Fruit fly (Drosophila melanogaster) S2 (cell line): Measurements from ENCODE around the gene CG12035.
A peak's percentile ranks its signal among the peaks of the same experiment; 100 is the strongest.

Source experiments
- CG8478 ChIP-seq: fragments of >200 bp; optimal IDR thresholded peaks from 2 replicates; lab custom pipeline; 2018
- CTCF ChIP-seq, 2 experiments: fragments of >200 bp; optimal IDR thresholded peaks; 2 replicates each; lab custom pipeline; 2018

CG12035 gene

DNA sequence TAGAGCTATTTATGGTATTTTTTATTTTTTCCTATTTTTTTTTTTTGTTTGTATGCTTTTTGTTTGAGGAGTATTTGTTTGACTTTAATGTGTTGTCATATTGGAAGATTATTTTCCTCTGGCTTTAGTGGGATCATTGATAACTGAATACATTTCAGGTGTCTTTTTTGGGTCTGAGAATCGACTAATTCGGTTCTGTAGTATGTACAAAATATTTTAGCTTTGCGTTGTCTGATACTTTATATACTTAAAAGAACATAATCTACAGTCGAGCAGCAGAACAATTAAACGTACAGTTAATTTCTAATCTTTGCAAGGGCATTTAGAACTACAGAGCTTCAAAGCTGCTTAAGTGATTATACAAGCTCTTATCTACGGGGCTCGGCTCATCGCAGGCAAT lies 1.1 kb upstream of the CG12035 start, which contains the start of gene CG18171:
Gene CG18171 (minus strand): TSS at position 101 of the 400 bp plus-strand sequence.
- no peak for TF ChIP-seq CTCF (optimal IDR thresholded peaks at IDR 0.05; lab: Kevin White, UChicago)
- no peak for TF ChIP-seq CG8478 (lab: Kevin White, UChicago)

DNA sequence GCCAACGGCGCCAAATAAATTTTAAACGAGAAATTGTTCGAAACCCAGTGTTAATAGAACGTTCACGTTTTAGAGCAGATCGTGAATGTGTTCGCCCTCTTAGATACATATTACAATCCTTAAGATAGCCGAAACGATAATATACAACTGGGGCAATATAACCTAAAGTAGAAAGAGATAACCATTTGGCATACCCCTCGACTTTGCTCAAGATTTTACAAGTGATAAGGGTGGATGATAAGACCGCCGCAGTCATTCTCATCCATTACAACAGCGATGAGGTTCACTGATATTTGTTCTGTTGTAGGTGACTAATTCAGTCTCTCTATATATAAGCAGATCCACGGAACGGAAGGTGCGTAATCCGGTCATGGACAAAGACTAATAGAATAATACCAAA lies 2.6 kb downstream of the CG12035 start:
- TF ChIP-seq CTCF (optimal IDR thresholded peaks at IDR 0.05; lab: Kevin White, UChicago) (no peak), CG8478 (lab: Kevin White, UChicago) (no peak)

DNA sequence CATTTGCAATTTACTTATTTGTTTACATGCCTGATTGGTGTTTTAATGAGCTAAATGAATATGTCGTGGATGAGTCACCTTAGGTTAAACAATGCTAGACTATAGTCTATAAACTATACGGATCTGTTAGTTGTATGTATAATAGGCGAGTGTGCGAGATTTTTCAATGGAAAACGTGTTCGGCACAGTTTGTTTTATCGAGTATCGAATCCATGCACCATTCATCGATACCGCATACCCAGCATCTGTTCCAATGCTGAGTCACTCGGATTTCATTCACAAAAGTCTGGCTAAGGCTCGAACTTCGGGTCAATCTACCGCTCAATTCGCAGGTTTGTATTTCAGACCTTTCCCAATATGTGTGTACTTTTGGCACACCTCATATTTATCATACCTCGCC lies 3.2 kb downstream of the CG12035 start:
- TF ChIP-seq CG8478 (lab: Kevin White, UChicago): no peak
- TF ChIP-seq CTCF (optimal IDR thresholded peaks at IDR 0.05; lab: Kevin White, UChicago): no peak

DNA sequence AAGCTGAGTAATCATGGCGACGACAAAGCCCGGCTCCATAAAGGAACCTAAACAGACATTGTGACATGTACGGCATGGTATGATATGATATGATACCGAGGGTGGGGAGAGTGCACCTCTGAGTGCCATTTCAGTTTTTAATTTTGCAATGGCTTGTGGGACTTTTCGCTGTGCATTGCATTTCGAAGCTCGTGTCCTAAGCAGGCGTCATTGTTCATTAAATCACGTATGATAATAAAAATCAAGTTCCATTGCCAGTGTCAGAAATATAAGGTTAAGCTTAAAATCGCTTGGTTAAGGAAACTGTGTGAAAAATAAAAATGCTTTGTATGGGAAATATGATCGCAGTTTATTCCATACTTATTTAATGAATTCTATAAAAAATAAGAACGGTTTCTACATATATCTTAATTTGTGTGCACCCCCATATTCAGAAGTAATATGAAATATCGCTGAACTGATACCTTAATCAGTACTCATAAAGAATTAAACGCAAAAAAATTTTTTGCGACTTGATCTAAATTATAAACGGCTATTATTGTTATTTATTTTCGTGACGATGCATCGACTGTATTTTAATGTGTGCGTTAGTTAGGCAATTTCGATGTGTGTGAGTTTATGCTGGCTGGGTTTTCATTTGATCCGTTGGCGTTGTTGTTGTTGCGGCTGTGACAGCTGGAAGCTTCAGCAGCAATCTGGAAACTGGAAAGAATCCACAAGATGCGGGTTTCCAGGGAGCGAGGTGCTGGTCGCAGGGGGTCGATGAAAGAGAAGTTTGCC lies 5.4 kb downstream of the CG12035 start:
- no peak for TF ChIP-seq CG8478 (lab: Kevin White, UChicago)

- TF ChIP-seq CTCF (optimal IDR thresholded peaks at IDR 0.05; lab: Kevin White, UChicago) (no peak), CG8478 (lab: Kevin White, UChicago) (no peak)
Measured at dm6 chr3L:1730160-1730595, 6.0 kb downstream of the CG12035 start.

DNA sequence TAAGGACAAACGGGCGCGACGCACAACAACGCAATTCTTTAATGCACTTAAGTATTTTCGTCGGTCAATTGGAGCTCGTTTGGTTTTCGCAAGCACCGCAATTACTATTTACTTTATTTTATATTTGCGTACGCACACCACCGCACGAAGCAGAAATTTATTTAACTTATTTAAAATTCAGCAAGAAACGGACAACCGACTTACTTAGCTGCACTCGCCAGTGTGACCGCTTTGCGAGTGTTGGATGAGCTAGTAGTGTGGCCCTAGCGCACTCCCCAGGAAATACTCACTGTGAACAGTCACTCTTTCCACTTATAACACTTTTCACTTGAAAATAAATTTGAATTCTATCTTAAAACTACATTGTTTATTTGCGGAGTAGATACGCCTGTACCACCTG lies 6.7 kb downstream of the CG12035 start, which contains the start of gene drpr:
Gene drpr (minus strand): TSS at position 235 of the 400 bp plus-strand sequence.
- peak; percentile 24 to 40 for TF ChIP-seq CTCF (optimal IDR thresholded peaks at IDR 0.05; lab: Kevin White, UChicago)
- no peak for TF ChIP-seq CG8478 (lab: Kevin White, UChicago)

DNA sequence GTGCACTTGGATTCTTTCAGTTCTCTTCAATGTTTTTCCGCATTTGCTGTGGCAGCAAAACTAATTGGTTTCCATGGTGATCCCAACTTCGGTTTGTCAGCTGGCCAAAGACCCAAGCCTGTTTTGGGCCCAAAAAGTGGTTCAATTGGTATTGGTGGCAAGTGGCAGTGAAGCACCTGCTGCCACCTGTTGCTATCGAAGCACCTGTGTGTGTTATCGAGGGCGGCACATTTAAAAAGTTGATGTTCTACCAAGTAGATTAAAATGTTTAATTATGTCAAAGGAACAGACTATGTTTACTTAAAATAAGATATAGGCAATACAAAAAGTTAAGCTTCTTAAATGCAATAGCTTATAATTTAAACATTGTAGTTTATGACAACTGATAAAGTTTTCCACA lies 11.4 kb downstream of the CG12035 start, which contains the start of gene Oseg4:
Gene Oseg4 (minus strand): TSS at position 165 of the 400 bp plus-strand sequence.
- no peak for TF ChIP-seq CTCF (optimal IDR thresholded peaks at IDR 0.05; lab: Kevin White, UChicago)

DNA sequence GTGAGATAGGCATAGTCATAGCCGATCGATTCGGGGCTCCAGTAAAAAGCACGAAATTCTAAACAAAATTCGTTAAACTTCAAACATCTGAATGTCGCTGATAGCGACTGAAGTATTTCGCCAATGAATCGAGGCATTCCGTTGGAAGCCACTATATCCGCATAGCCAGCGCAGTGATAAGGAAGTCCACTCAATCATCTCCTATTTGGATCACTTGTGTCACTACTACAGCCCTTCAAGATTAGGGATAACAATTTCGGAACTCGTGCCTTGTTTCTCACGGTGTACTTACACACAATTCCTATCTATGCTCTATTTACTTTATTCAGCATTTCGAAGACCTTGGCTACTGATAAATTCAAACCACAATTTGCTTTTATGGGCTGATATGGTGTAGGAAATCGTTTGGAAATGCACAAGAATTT lies 13.7 kb downstream of the CG12035 start, which contains the start of gene PIG-Wb:
Gene PIG-Wb (minus strand): TSS at position 209 of the 425 bp plus-strand sequence.
- no peak for TF ChIP-seq CTCF (optimal IDR thresholded peaks at IDR 0.05; lab: Kevin White, UChicago)

DNA sequence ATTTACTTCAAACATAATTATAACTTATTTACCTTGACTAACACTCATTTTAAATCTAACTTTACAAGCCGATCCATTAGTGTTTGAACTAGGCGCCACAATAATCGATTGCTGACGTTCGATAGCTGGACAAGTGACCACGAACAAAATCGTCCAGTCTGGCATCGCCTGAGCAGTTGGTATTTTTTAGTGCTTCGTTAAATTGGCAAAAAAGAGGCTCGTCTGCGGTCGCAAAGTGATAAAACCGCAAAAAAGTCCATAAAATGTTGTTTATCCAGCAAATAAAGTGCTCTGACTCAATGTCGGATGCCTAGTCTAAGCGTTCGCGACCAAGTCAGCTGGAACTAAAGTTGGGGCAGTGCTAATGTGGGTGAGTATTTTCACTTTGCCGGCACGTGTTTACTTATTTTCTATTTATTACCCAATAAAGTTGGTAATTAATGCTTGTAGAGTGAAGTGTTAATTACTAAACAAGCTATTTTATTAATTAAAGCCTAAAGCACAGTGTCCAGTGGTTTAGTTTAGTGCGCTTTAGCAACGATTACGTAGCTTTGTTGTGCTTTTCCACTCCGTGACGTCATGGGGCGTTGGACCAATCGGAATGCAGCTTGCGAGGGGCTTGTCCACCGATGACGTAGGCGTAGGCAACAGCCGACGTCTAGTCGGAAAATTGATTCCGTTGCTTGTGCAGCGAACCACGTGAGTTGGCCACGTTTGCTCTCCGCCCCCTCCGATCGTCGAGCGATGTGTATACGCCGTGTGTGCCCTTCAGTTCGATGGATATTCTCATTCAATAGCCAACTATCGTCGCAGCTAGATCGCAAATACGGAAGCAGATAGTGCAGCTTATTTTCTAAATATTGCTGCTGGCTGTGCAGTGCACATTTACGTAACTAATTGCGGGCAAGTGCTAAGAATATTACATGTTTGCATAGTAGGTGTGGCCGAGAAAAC lies 14.5 kb downstream of the CG12035 start, which contains the start of gene Gk2:
Gene Gk2 (plus strand): TSS at position 33 of the 954 bp plus-strand sequence.
- TF ChIP-seq CTCF (optimal IDR thresholded peaks at IDR 0.05; lab: Kevin White, UChicago) (peak in 1 of 2 experiments; percentile 20), CG8478 (lab: Kevin White, UChicago) (no peak)

DNA sequence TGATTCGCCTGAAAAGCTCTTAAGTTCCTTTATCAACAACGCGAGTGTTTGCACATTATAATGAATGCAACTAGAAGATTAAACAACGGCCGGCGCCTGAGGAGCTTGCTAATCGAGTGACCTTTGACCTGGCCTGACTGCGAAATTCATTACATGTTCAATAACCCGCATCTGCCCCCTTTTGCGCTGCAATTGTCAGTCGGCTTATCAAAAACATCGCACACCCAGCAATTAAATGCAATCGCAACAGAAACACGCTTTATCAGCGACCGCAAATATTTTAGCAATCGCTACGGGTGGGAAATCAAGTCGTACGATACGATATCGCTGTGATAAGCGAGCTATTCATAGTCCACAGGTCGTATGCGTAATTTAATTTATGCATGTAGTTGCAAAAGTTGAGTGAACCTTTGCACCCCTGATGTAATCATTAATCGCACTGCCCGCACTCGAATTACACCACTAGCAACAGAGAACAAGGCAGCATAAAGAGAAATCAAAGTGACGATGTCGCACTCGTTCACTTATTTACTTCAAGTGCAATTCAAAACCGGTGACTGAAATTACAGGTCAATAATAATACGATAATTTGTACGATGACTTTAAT lies 15.4 kb downstream of the CG12035 start:
- TF ChIP-seq CG8478 (lab: Kevin White, UChicago) (no peak), CTCF (optimal IDR thresholded peaks at IDR 0.05; lab: Kevin White, UChicago) (no peak)

- TF ChIP-seq CG8478 (lab: Kevin White, UChicago) (no peak), CTCF (optimal IDR thresholded peaks at IDR 0.05; lab: Kevin White, UChicago) (no peak)
Measured at dm6 chr3L:1740129-1740975, 16.2 kb downstream of the CG12035 start.

dm6 chr3L:1741107-1741506 lies 16.9 kb downstream of the CG12035 start:
- no peak for TF ChIP-seq CG8478 (lab: Kevin White, UChicago)
- TF ChIP-seq CTCF (optimal IDR thresholded peaks at IDR 0.05; lab: Kevin White, UChicago): no peak
